Worm (Caenorhabditis elegans) whole organism, young adult: ENCODE results near the gene pyp-1.

ENCODE experiments used
- B0019.2 ChIP-seq: fragments of 200-800 bp; sonication (Bioruptor generic); conservative IDR thresholded peaks from 2 replicates; pipeline ENCODE4 v1.3.6; 2022; ENCODE audit warnings: missing genetic modification reagents, missing genetic modification characterization, missing compliant biosample characterization
- K12H6.12 ChIP-seq: fragments of 200-800 bp; sonication (Bioruptor generic); optimal IDR thresholded peaks from 2 replicates; lab custom pipeline; 2018; ENCODE audit warnings: mild to moderate bottlenecking, missing genetic modification characterization, missing compliant biosample characterization
- Y53G8AR.9 ChIP-seq: fragments of 200-800 bp; sonication (Bioruptor generic); conservative IDR thresholded peaks from 2 replicates; pipeline ENCODE4 v1.3.6; 2022; ENCODE audit warnings: missing genetic modification reagents, missing genetic modification characterization, missing compliant biosample characterization
- Y56A3A.18 ChIP-seq: fragments of 200-800 bp; sonication (Bioruptor generic); IDR thresholded peaks from 2 replicates; pipeline ENCODE4 v1.3.6; 2022; ENCODE audit warnings: missing genetic modification reagents, missing genetic modification characterization, missing compliant biosample characterization
- aptf-3 ChIP-seq: fragments of 200-800 bp; sonication (Bioruptor generic); IDR thresholded peaks from 2 replicates; pipeline ENCODE4 v1.3.6; 2022; ENCODE audit warnings: missing genetic modification characterization, missing compliant biosample characterization
- atf-7 ChIP-seq: sonication (generic microtip); optimal IDR thresholded peaks from 2 replicates; lab custom pipeline; 2017; ENCODE audit warnings: mild to moderate bottlenecking, missing genetic modification characterization, missing compliant biosample characterization
- attf-6 ChIP-seq: fragments of 200-800 bp; sonication (Bioruptor generic); IDR thresholded peaks from 2 replicates; pipeline ENCODE4 v1.3.6; 2022; ENCODE audit warnings: missing genetic modification reagents, missing genetic modification characterization, missing compliant biosample characterization
- cebp-1 ChIP-seq, 2 experiments: fragments of 200-800 bp in 1 of 2; sonication (Bioruptor generic) in 1 of 2; sonication (generic microtip) in 1 of 2; IDR thresholded peaks in 1 of 2; optimal IDR thresholded peaks in 1 of 2; 2 replicates each; pipeline versions ENCODE4 v1.3.6 to Lab custom; 2017 to 2022; ENCODE audit warnings: missing compliant biosample characterization in 2 of 2, missing genetic modification characterization in 2 of 2, mild to moderate bottlenecking in 1 of 2, missing genetic modification reagents in 1 of 2, moderate library complexity in 1 of 2
- chd-7 ChIP-seq: sonication (generic microtip); optimal IDR thresholded peaks from 2 replicates; lab custom pipeline; 2016; ENCODE audit warnings: mild to moderate bottlenecking, missing genetic modification characterization, moderate library complexity, missing compliant biosample characterization
- dox-1 ChIP-seq: fragments of 200-800 bp; sonication (Bioruptor generic); IDR thresholded peaks from 2 replicates; pipeline ENCODE4 v1.3.6; 2022; ENCODE audit warnings: missing genetic modification reagents, missing genetic modification characterization, missing compliant biosample characterization
- dpl-1 ChIP-seq: fragments of 150-350 bp; optimal IDR thresholded peaks from 2 replicates; lab custom pipeline; 2014; ENCODE audit warnings: missing biosample characterization, missing genetic modification reagents, missing genetic modification characterization
- efl-1 ChIP-seq: fragments of 150-350 bp; optimal IDR thresholded peaks from 2 replicates; lab custom pipeline; 2014; ENCODE audit warnings: missing biosample characterization, missing genetic modification reagents, missing genetic modification characterization
- egl-18 ChIP-seq: fragments of 200-800 bp; sonication (Bioruptor generic); IDR thresholded peaks from 2 replicates; pipeline ENCODE4 v1.3.6; 2022; ENCODE audit warnings: missing genetic modification reagents, missing genetic modification characterization, missing compliant biosample characterization
- ekl-4 ChIP-seq: fragments of 200-800 bp; sonication (Bioruptor generic); IDR thresholded peaks from 2 replicates; pipeline ENCODE4 v1.3.6; 2022; ENCODE audit warnings: missing genetic modification reagents, missing genetic modification characterization, missing compliant biosample characterization
- fkh-3 ChIP-seq: sonication (generic microtip); optimal IDR thresholded peaks from 2 replicates; lab custom pipeline; 2016; ENCODE audit warnings: mild to moderate bottlenecking, missing genetic modification characterization, missing compliant biosample characterization
- hmg-1.2 ChIP-seq: fragments of 200-800 bp; sonication (Bioruptor generic); IDR thresholded peaks from 2 replicates; pipeline ENCODE4 v1.3.6; 2022; ENCODE audit warnings: missing genetic modification reagents, missing genetic modification characterization, missing compliant biosample characterization
- lag-1 ChIP-seq: fragments of 200-800 bp; sonication (Bioruptor generic); IDR thresholded peaks from 2 replicates; pipeline ENCODE4 v1.3.6; 2022; ENCODE audit warnings: missing genetic modification reagents, missing genetic modification characterization, missing compliant biosample characterization
- let-526 ChIP-seq: fragments of 200-800 bp; sonication (Bioruptor generic); IDR thresholded peaks from 2 replicates; pipeline ENCODE4 v1.3.6; 2022; ENCODE audit warnings: missing genetic modification reagents, missing genetic modification characterization, missing compliant biosample characterization
- let-607 ChIP-seq, 2 experiments: fragments of 200-800 bp in 1 of 2; sonication (Bioruptor generic) in 1 of 2; sonication (generic microtip) in 1 of 2; optimal IDR thresholded peaks; 2 replicates each; lab custom pipeline; 2016 to 2018; ENCODE audit warnings: mild to moderate bottlenecking in 2 of 2, missing compliant biosample characterization in 2 of 2, missing genetic modification characterization in 2 of 2, moderate library complexity in 2 of 2, missing genotype in 1 of 2
- lin-26 ChIP-seq: fragments of 200-800 bp; sonication (Bioruptor generic); IDR thresholded peaks from 2 replicates; pipeline ENCODE4 v1.3.6; 2022; ENCODE audit warnings: missing genetic modification reagents, missing genetic modification characterization, missing compliant biosample characterization
- lin-40 ChIP-seq: sonication (generic microtip); optimal IDR thresholded peaks from 2 replicates; lab custom pipeline; 2016; ENCODE audit warnings: missing genetic modification characterization, mild to moderate bottlenecking, missing compliant biosample characterization, missing genotype, missing genetic modification reagents
- lin-54 ChIP-seq: fragments of 200-800 bp; sonication (Bioruptor generic); optimal IDR thresholded peaks from 2 replicates; lab custom pipeline; 2018; ENCODE audit warnings: mild to moderate bottlenecking, missing genetic modification characterization, missing compliant biosample characterization
- lsl-1 ChIP-seq: fragments of 200-800 bp; sonication (Bioruptor generic); optimal IDR thresholded peaks from 2 replicates; lab custom pipeline; 2018; ENCODE audit warnings: mild to moderate bottlenecking, missing genetic modification characterization, moderate library complexity, missing compliant biosample characterization
- lsy-27 ChIP-seq: sonication (generic microtip); optimal IDR thresholded peaks from 2 replicates; lab custom pipeline; 2017; ENCODE audit warnings: missing genetic modification characterization, mild to moderate bottlenecking, missing compliant biosample characterization, antibody characterized with exemption, missing genotype, borderline replicate concordance; ENCODE audit not compliant: insufficient read depth
- madf-8 ChIP-seq: fragments of 200-800 bp; sonication (Bioruptor generic); conservative IDR thresholded peaks from 2 replicates; pipeline ENCODE4 v1.3.6; 2022; ENCODE audit warnings: missing genetic modification reagents, missing genetic modification characterization, missing compliant biosample characterization
- nfya-1 ChIP-seq: sonication (generic microtip); optimal IDR thresholded peaks from 2 replicates; lab custom pipeline; 2017; ENCODE audit warnings: antibody characterized with exemption, missing compliant biosample characterization, missing genetic modification characterization, borderline replicate concordance; ENCODE audit not compliant: insufficient read depth
- nhr-80 ChIP-seq: sonication (generic microtip); optimal IDR thresholded peaks from 2 replicates; lab custom pipeline; 2016; ENCODE audit warnings: missing genetic modification characterization, missing compliant biosample characterization
- pbrm-1 ChIP-seq: fragments of 200-800 bp; sonication (Bioruptor generic); IDR thresholded peaks from 2 replicates; pipeline ENCODE4 v1.3.6; 2022; ENCODE audit warnings: missing genetic modification reagents, missing genetic modification characterization, missing compliant biosample characterization
- repo-1 ChIP-seq: sonication (generic microtip); optimal IDR thresholded peaks from 2 replicates; lab custom pipeline; 2017; ENCODE audit warnings: mild to moderate bottlenecking, missing genetic modification characterization, missing compliant biosample characterization
- snpc-4 ChIP-seq, 5 experiments: fragments of 150-350 bp in 1 of 5; sonication (generic microtip) in 4 of 5; optimal IDR thresholded peaks; 2 replicates each; lab custom pipeline; 2014 to 2018; ENCODE audit warnings: missing genetic modification characterization in 5 of 5, missing biosample characterization in 3 of 5, antibody characterized with exemption in 2 of 5, mild to moderate bottlenecking in 2 of 5, missing compliant biosample characterization in 2 of 5, missing genotype in 2 of 5, moderate library complexity in 2 of 5, missing genetic modification reagents in 1 of 5
- somi-1 ChIP-seq: fragments of 200-800 bp; sonication (Bioruptor generic); optimal IDR thresholded peaks from 2 replicates; lab custom pipeline; 2018; ENCODE audit warnings: mild to moderate bottlenecking, missing genetic modification characterization, missing compliant biosample characterization
- xnd-1 ChIP-seq: sonication (generic microtip); optimal IDR thresholded peaks from 2 replicates; lab custom pipeline; 2016; ENCODE audit warnings: missing genotype, missing genetic modification reagents, missing genetic modification characterization, missing compliant biosample characterization
- ztf-22 ChIP-seq: fragments of 200-800 bp; sonication (Bioruptor generic); optimal IDR thresholded peaks from 2 replicates; lab custom pipeline; 2018; ENCODE audit warnings: mild to moderate bottlenecking, missing genetic modification characterization, moderate library complexity, missing compliant biosample characterization
- ztf-26 ChIP-seq: sonication (generic microtip); optimal IDR thresholded peaks from 2 replicates; lab custom pipeline; 2017; ENCODE audit warnings: missing genetic modification characterization, missing compliant biosample characterization

The pyp-1 gene

DNA sequence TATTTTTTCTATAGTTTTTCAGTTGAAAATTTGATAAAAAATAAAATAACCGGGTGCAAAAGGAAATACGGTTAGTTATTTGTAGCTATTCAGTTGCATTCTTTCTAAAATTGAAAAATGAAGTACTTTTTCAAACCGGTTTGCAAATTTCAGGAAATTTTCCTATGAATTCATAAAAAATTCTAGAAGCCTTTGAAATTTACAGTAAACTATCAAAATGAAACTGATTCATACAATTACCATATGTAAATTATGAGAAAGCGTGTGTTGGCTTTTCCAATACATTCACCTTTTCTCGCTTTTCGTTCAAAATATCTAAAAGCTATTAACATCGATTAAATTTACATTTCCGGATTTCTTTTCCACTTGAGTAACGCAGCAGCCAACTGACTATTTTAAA, 18.3 kb upstream of the pyp-1 start, which contains the start of gene ent-7:
TSS of gene ent-7 (plus strand) at position 301 of the 400 bp plus-strand sequence.
- TF ChIP-seq nfya-1 (tag; lab: Kevin White, UChicago) (no peak), Y53G8AR.9 (no peak), lin-54 (GFP tag; lab: Kevin White, UChicago) (no peak), chd-7 (no peak), Y56A3A.18 (GFP tag; lab: Robert Waterston, UW) (no peak)

DNA sequence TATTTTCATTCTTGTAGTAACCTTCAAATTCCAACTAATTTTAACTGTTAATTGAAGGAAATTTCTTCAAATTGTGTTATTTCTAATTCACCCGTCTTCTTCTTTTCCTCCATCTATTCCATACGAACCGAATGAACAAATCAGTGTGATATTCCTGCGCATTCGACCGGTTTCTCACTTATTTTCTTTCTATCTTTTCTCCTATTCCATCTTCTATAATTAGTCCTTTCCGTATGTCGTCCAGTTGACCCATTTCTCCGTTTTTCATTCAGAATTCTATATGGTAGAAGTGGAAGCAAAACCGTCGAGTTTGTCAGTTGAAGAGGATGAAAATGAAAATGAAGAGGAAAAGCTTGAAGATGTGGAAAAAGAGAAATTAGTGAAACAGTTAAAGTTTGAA, 10.8 kb upstream of the pyp-1 start, which contains the start of gene magu-4:
TSS of gene magu-4 (plus strand) at position 218 of the 400 bp plus-strand sequence.
- TF ChIP-seq ekl-4 (GFP tag; lab: Robert Waterston, UW) = no peak
- TF ChIP-seq atf-7 (tag; lab: Kevin White, UChicago) = no peak
- TF ChIP-seq fkh-3 (tag; lab: Kevin White, UChicago) = no peak
- no peak for TF ChIP-seq let-526
- TF ChIP-seq somi-1 (GFP tag; lab: Kevin White, UChicago) = no peak
- TF ChIP-seq B0019.2 = no peak
- no peak for TF ChIP-seq egl-18 (GFP tag; lab: Robert Waterston, UW)
- no peak for TF ChIP-seq dpl-1 (GFP tag; lab: Kevin White, UChicago)
- TF ChIP-seq efl-1 (GFP tag; lab: Kevin White, UChicago) = no peak
- no peak for TF ChIP-seq ztf-22 (GFP tag; lab: Kevin White, UChicago)
- no peak for TF ChIP-seq lin-40 (tag; lab: Kevin White, UChicago)
- TF ChIP-seq attf-6 = no peak
- TF ChIP-seq xnd-1 (tag; lab: Kevin White, UChicago) = no peak

DNA sequence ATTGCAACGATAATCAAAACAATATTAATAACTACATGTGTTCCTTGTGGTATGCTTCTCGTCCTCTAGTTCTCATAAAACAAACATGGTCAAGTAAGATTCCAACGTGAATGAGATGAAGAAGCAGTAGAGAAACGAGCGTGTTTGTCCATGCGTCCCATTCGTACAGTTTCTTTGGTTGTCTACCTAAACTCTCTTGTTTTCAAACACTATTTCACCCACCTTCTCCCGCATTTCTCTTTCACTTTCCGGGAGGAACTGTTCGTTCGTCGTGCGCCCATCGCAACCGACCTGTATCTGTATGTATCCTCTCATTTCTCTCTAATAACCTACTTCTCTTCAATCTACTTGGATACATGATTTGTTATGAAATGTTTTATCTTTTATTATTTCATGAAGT, 9.0 kb upstream of the pyp-1 start:
- TF ChIP-seq let-607 (tag; optimal IDR thresholded peaks at IDR 0.05; lab: Kevin White, UChicago) (no peak), hmg-1.2 (GFP tag; lab: Robert Waterston, UW) (peak; percentile 54; the same call in 1 of the 2 replicates), nhr-80 (tag; lab: Kevin White, UChicago) (peak; percentile 26)
- TF ChIP-seq, all 124 proteins: peak for 2

DNA sequence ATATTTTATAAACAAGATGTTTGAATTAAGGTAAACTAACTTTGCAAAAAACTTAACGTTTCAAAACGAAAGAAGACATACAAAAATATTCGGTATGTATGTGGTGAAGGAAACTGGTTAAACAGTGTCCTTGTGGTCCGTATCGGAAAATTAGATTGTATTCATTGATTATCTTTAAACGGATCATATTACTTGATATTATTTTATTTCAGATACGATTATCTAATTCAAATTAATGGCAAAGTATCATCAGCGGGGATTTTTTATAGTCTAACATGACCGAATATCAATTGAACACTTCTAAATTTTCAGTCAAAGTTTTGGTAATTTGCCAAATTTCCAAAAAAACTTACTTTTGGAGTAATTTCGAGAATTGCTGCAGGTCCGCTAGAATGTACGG, 8.1 kb upstream of the pyp-1 start, which contains the start of gene C47E12.13:
TSS of gene C47E12.13 (minus strand) at position 101 of the 400 bp plus-strand sequence.
- no peak for TF ChIP-seq lin-26
- no peak for TF ChIP-seq dox-1
- TF ChIP-seq aptf-3 (GFP tag; lab: Robert Waterston, UW) = no peak
- no peak for TF ChIP-seq madf-8 (GFP tag; lab: Robert Waterston, UW)
- no peak for TF ChIP-seq lag-1 (GFP tag; lab: Robert Waterston, UW)
- no peak for TF ChIP-seq K12H6.12 (tag; lab: Kevin White, UChicago)
- no peak for TF ChIP-seq repo-1 (tag; lab: Kevin White, UChicago)
- TF ChIP-seq, all 124 proteins: peak for 0

DNA sequence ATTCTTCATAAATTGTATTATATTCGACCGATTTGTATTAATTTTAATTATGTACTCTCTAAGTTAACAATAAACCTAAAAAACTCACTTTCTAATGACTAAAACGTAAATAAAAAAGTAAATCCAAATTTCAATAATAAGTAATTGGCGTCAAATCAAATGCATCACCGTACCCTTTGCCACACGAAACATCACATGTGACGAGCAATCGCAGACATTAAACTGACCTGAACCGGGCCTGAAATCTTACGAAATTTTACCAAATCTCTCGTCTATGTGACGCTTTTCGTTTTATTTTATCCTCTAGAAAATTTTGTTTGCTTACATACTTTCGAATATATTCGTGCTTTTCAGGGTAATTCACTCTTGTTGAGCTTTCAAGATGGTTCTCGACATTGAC, 4.6 kb upstream of the pyp-1 start, which contains the start of the genes C47E12.2 and sars-1:
TSS of gene C47E12.2 (minus strand) at position 131 of the 400 bp plus-strand sequence.
TSS of gene sars-1 (plus strand) at position 355 of the 400 bp plus-strand sequence.
- no peak for TF ChIP-seq snpc-4 (GFP tag; optimal IDR thresholded peaks at IDR 0.05; lab: Kevin White, UChicago)
- peak in 1 of 4 experiments; percentile 16 for TF ChIP-seq snpc-4 (tag; optimal IDR thresholded peaks at IDR 0.05; lab: Kevin White, UChicago)
- TF ChIP-seq lsy-27 = no peak
- no peak for TF ChIP-seq ztf-26 (tag; lab: Kevin White, UChicago)
- peak; percentile 51 for TF ChIP-seq lsl-1
- no peak; the same call in 1 of the 2 replicates for TF ChIP-seq cebp-1 (GFP tag; IDR thresholded peaks at IDR 0.05; lab: Robert Waterston, UW)
- peak; percentile 73 for TF ChIP-seq cebp-1 (tag; optimal IDR thresholded peaks at IDR 0.05; lab: Kevin White, UChicago)
- TF ChIP-seq pbrm-1 (GFP tag; lab: Robert Waterston, UW) = no peak
